Worm (Caenorhabditis elegans): ENCODE data around the gene sdz-8.
A peak's percentile ranks its signal among the peaks of the same experiment; 100 is the strongest.

sdz-8 gene

DNA sequence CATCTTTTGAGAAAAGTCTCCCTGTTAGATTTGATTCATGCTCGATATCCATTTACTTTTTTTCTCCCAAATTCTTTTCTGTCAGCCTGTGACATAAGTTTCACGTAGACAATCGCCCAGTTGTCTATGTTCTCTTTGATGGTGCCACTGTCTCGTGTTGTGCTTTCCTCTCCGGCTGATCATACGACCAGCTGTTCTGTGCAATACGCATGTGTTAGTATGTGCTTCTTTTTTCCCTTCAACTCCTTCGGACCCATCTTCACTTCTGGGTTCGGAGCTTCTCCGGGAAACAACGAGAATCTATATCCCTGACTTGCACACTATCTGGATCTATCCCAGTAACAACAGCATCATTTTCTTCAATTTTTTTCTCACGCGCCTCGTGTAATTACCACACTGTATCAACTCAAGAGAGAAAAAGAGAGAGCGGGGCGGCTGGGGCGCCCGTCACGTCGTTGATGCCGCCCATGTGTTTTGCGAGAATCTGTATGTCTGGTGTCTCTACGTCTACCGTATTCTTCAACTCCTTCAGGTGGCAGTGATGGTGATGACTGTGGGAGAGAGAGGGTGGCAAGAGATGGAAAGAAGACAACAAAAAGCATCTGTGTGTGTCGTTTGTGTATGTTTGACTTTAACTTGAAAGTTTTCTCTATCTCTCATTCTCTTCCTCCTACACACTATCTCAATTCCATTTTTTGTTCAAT lies 16.0 kb upstream of the sdz-8 start:
- peak; percentile 79 for TF ChIP-seq unc-120 (tag; optimal IDR thresholded peaks at IDR 0.05; ENCODE audit: poor library complexity, severe bottlenecking)
- no peak for TF ChIP-seq mep-1 (tag; optimal IDR thresholded peaks at IDR 0.05)
- TF ChIP-seq nhr-76 (tag; optimal IDR thresholded peaks at IDR 0.05) = no peak
- peak; percentile 16 for TF ChIP-seq nhr-237 (tag; optimal IDR thresholded peaks at IDR 0.05)
- peak; percentile 96 for TF ChIP-seq hlh-1 (tag; optimal IDR thresholded peaks at IDR 0.05)
- TF ChIP-seq blmp-1 (tag; optimal IDR thresholded peaks at IDR 0.05) = no peak
- TF ChIP-seq mab-5 (tag; optimal IDR thresholded peaks at IDR 0.05) = no peak
- peak; percentile 10 for TF ChIP-seq ceh-83 (GFP tag; optimal IDR thresholded peaks at IDR 0.05)
- no peak for TF ChIP-seq bed-3 (GFP tag; optimal IDR thresholded peaks at IDR 0.05)
- peak; percentile 20 for TF ChIP-seq sptf-1 (tag; optimal IDR thresholded peaks at IDR 0.05)
- TF ChIP-seq unc-62 (GFP tag; optimal IDR thresholded peaks at IDR 0.05) = peak; percentile 58

DNA sequence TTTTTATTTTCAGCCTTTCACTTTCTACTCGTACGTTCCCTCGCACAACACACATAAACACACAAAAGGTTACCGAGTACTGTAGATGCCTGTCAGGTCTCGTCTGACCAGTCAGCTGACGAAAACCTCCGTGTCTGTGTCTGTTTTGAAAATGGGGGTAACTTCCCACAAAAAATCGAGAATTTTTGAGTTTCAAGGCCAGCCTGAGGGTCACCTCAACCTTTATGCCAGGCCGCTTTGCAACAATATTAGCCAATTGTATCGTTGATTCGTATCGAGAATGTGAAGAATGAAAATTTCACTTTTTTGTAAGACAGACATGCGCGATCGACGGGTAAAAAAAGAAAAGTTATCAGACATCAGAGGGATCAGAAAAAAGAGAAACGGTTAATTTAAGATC lies 15.1 kb upstream of the sdz-8 start:
- TF ChIP-seq bed-3 (GFP tag; optimal IDR thresholded peaks at IDR 0.05) (no peak), nhr-237 (tag; optimal IDR thresholded peaks at IDR 0.05) (no peak), mep-1 (tag; optimal IDR thresholded peaks at IDR 0.05) (no peak), flh-1 (GFP tag; optimal IDR thresholded peaks at IDR 0.05) (no peak), nhr-12 (tag; optimal IDR thresholded peaks at IDR 0.05) (no peak), mls-2 (tag; optimal IDR thresholded peaks at IDR 0.05) (no peak), ces-1 (GFP tag; optimal IDR thresholded peaks at IDR 0.05) (no peak), nhr-28 (tag; optimal IDR thresholded peaks at IDR 0.05) (no peak), snpc-4 (tag; optimal IDR thresholded peaks at IDR 0.05) (no peak), zip-8 (tag; optimal IDR thresholded peaks at IDR 0.05) (no peak), lin-13 (tag; optimal IDR thresholded peaks at IDR 0.05) (no peak), nhr-76 (tag; optimal IDR thresholded peaks at IDR 0.05) (no peak), unc-39 (tag; optimal IDR thresholded peaks at IDR 0.05) (no peak), blmp-1 (tag; optimal IDR thresholded peaks at IDR 0.05) (no peak), ceh-43 (GFP tag; optimal IDR thresholded peaks at IDR 0.05) (no peak), ham-2 (GFP tag; optimal IDR thresholded peaks at IDR 0.05) (no peak), ztf-11 (tag; optimal IDR thresholded peaks at IDR 0.05) (no peak)

- no peak for TF ChIP-seq hlh-1 (tag; optimal IDR thresholded peaks at IDR 0.05)
- peak; percentile 27 for TF ChIP-seq nhr-237 (tag; optimal IDR thresholded peaks at IDR 0.05)
Observed at ce11 chrV:11529541-11529940, 13.6 kb upstream of the sdz-8 start.

DNA sequence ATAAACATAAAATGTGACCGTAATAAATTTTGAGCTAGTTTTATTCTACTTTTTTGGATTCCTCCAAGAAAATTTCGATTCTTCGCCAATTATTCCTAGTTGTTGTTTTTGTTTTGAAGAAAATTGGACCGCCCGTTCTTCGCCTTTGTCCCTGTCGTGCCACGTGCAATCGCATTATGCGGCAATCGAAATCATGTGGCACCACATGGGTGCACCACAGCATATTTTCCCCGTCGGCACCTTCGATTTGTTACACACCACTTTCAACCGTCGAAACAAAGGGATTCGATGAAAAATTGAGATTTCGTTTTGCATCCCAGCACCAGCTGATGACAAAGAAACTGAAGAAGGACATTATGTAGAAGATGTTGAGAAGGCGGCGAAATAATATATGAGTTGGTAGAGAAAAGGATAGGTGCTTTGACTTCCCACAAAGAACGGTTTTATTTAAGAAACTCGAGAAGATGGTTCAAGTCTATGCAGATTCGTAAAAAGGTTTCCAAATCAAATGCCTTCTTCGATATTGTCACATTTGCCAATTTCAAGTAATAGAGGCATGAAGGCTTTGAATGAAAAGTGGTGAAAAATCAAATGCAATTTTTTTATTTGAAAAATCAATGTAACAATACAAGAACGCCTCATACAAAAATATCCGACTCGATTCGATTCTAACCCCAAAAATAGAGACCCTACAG lies 12.8 kb upstream of the sdz-8 start:
- no peak for TF ChIP-seq snpc-4 (tag; optimal IDR thresholded peaks at IDR 0.05)
- TF ChIP-seq mab-5 (tag; optimal IDR thresholded peaks at IDR 0.05) = no peak
- no peak for TF ChIP-seq mep-1 (tag; optimal IDR thresholded peaks at IDR 0.05)
- peak; percentile 19 for TF ChIP-seq unc-120 (tag; optimal IDR thresholded peaks at IDR 0.05; ENCODE audit: poor library complexity, severe bottlenecking)
- TF ChIP-seq ceh-39 (tag; optimal IDR thresholded peaks at IDR 0.05) = no peak
- TF ChIP-seq unc-39 (tag; optimal IDR thresholded peaks at IDR 0.05) = no peak
- peak; percentile 11 for TF ChIP-seq hlh-1 (tag; optimal IDR thresholded peaks at IDR 0.05)
- TF ChIP-seq lsy-2 (tag; optimal IDR thresholded peaks at IDR 0.05) = no peak

ce11 chrV:11527531-11527930 lies 11.5 kb upstream of the sdz-8 start, which contains the start of gene ccch-1:
TSS of gene ccch-1 (plus strand) at chrV:11527831.
- TF ChIP-seq unc-39 (tag; optimal IDR thresholded peaks at IDR 0.05) (no peak), ces-1 (GFP tag; optimal IDR thresholded peaks at IDR 0.05) (no peak), mab-5 (tag; optimal IDR thresholded peaks at IDR 0.05) (no peak), blmp-1 (tag; optimal IDR thresholded peaks at IDR 0.05) (no peak), lin-13 (tag; optimal IDR thresholded peaks at IDR 0.05) (no peak), ceh-83 (GFP tag; optimal IDR thresholded peaks at IDR 0.05) (no peak), hlh-1 (tag; optimal IDR thresholded peaks at IDR 0.05) (no peak), flh-1 (GFP tag; optimal IDR thresholded peaks at IDR 0.05) (no peak), elt-3 (tag; optimal IDR thresholded peaks at IDR 0.05) (no peak), mep-1 (tag; optimal IDR thresholded peaks at IDR 0.05) (no peak), elt-1 (tag; optimal IDR thresholded peaks at IDR 0.05; ENCODE audit: borderline replicate concordance, insufficient read depth) (no peak)
